Worm (Caenorhabditis elegans) whole organism, L1 larva: Measurements from ENCODE around the gene srx-8.

Experiments
- C16A3.4 ChIP-seq: fragments of 150-350 bp; optimal IDR thresholded peaks from 2 replicates; lab custom pipeline; 2014; ENCODE audit warnings: missing biosample characterization, missing genetic modification characterization
- C34B4.2 ChIP-seq: sonication (generic microtip); optimal IDR thresholded peaks from 2 replicates; lab custom pipeline; 2017; ENCODE audit warnings: mild to moderate bottlenecking, missing genetic modification characterization, missing compliant biosample characterization
- aha-1 ChIP-seq: fragments of 150-350 bp; optimal IDR thresholded peaks from 2 replicates; lab custom pipeline; 2014; ENCODE audit warnings: missing biosample characterization, missing genetic modification characterization
- alr-1 ChIP-seq: fragments of 200-800 bp; sonication (Bioruptor generic); optimal IDR thresholded peaks from 2 replicates; lab custom pipeline; 2018; ENCODE audit warnings: borderline replicate concordance, mild to moderate bottlenecking, missing genetic modification characterization, missing compliant biosample characterization
- blmp-1 ChIP-seq: fragments of 150-350 bp; optimal IDR thresholded peaks from 2 replicates; lab custom pipeline; 2014; ENCODE audit warnings: missing biosample characterization, missing genetic modification characterization
- ceh-88 ChIP-seq: fragments of 200-800 bp; sonication (Bioruptor generic); IDR thresholded peaks from 2 replicates; pipeline ENCODE4 v1.3.6; 2022; ENCODE audit warnings: missing genetic modification characterization, missing compliant biosample characterization
- ces-1 ChIP-seq: fragments of 150-350 bp; optimal IDR thresholded peaks from 2 replicates; lab custom pipeline; 2014; ENCODE audit warnings: missing biosample characterization, missing genetic modification reagents, missing genetic modification characterization
- dsc-1 ChIP-seq: sonication (generic microtip); optimal IDR thresholded peaks from 2 replicates; lab custom pipeline; 2016; ENCODE audit warnings: mild to moderate bottlenecking, missing genetic modification characterization, missing compliant biosample characterization
- efl-1 ChIP-seq, 4 experiments: fragments of 150-350 bp; optimal IDR thresholded peaks in 3 of 4; peaks in 1 of 4; 1 replicate in 1 of 4; 2 replicates in 3 of 4; lab custom pipeline; 2014; ENCODE audit warnings: missing biosample characterization in 2 of 4, missing genetic modification characterization in 2 of 4, missing genetic modification reagents in 2 of 4
- egl-13 ChIP-seq: sonication (generic microtip); optimal IDR thresholded peaks from 2 replicates; lab custom pipeline; 2016; ENCODE audit warnings: missing genotype, missing genetic modification reagents, missing genetic modification characterization, missing compliant biosample characterization
- egl-27 ChIP-seq, 2 experiments: fragments of 150-350 bp in 1 of 2; sonication (generic microtip); optimal IDR thresholded peaks; 3 replicates each; lab custom pipeline; 2017 to 2018; ENCODE audit warnings: missing biosample characterization in 2 of 2, missing genetic modification characterization in 2 of 2, missing genetic modification reagents in 2 of 2
- elt-3 ChIP-seq, 6 experiments: fragments of 150-350 bp in 1 of 6; sonication (generic microtip); optimal IDR thresholded peaks; 2 replicates each; lab custom pipeline; 2017 to 2018; ENCODE audit warnings: missing biosample characterization in 6 of 6, missing genetic modification characterization in 6 of 6, inconsistent platforms in 1 of 6
- ets-5 ChIP-seq: fragments of 200-800 bp; sonication (Bioruptor generic); IDR thresholded peaks from 2 replicates; pipeline ENCODE4 v1.3.6; 2022; ENCODE audit warnings: missing genetic modification characterization, missing compliant biosample characterization
- fkh-8 ChIP-seq: sonication (generic microtip); optimal IDR thresholded peaks from 2 replicates; lab custom pipeline; 2016; ENCODE audit warnings: mild to moderate bottlenecking, missing genetic modification characterization, missing compliant biosample characterization
- fos-1 ChIP-seq: fragments of 150-350 bp; optimal IDR thresholded peaks from 2 replicates; lab custom pipeline; 2014; ENCODE audit warnings: missing biosample characterization, missing genetic modification characterization
- hpl-2 ChIP-seq: fragments of 150-350 bp; optimal IDR thresholded peaks from 2 replicates; lab custom pipeline; 2014; ENCODE audit warnings: missing biosample characterization, missing genetic modification reagents, missing genetic modification characterization
- isw-1 ChIP-seq: fragments of 200-800 bp; sonication (Bioruptor generic); IDR thresholded peaks from 2 replicates; pipeline ENCODE4 v1.3.6; 2022; ENCODE audit warnings: missing genetic modification characterization, missing compliant biosample characterization
- lin-15B ChIP-seq: fragments of 150-350 bp; sonication (generic microtip); optimal IDR thresholded peaks from 3 replicates; lab custom pipeline; 2014; ENCODE audit warnings: missing biosample characterization, missing genetic modification characterization
- lin-35 ChIP-seq, 2 experiments: fragments of 150-350 bp; optimal IDR thresholded peaks; 2 replicates each; lab custom pipeline; 2014; ENCODE audit warnings: missing biosample characterization in 2 of 2, missing genetic modification characterization in 2 of 2, missing genetic modification reagents in 2 of 2
- lir-3 ChIP-seq: sonication (generic microtip); optimal IDR thresholded peaks from 2 replicates; lab custom pipeline; 2016; ENCODE audit warnings: mild to moderate bottlenecking, missing genetic modification characterization, moderate library complexity, missing compliant biosample characterization; ENCODE audit not compliant: poor library complexity
- mab-9 ChIP-seq: fragments of 200-800 bp; sonication (Bioruptor generic); IDR thresholded peaks from 2 replicates; pipeline ENCODE4 v1.3.6; 2022; ENCODE audit warnings: missing genetic modification reagents, missing genetic modification characterization, missing compliant biosample characterization
- mdl-1 ChIP-seq, 2 experiments: fragments of 150-350 bp; optimal IDR thresholded peaks; 2 replicates each; lab custom pipeline; 2014 to 2017; ENCODE audit warnings: missing biosample characterization in 2 of 2, missing genetic modification characterization in 2 of 2, inconsistent platforms in 1 of 2
- nhr-12 ChIP-seq: sonication (generic microtip); optimal IDR thresholded peaks from 2 replicates; lab custom pipeline; 2017; ENCODE audit warnings: missing biosample characterization, missing genetic modification characterization
- nhr-19 ChIP-seq: fragments of 200-800 bp; sonication (Bioruptor generic); conservative IDR thresholded peaks from 2 replicates; pipeline ENCODE4 v1.3.6; 2022; ENCODE audit warnings: missing genetic modification characterization, missing compliant biosample characterization
- nhr-20 ChIP-seq: sonication (generic microtip); optimal IDR thresholded peaks from 2 replicates; lab custom pipeline; 2016; ENCODE audit warnings: mild to moderate bottlenecking, missing genetic modification characterization, missing compliant biosample characterization
- nhr-47 ChIP-seq: sonication (generic microtip); optimal IDR thresholded peaks from 2 replicates; lab custom pipeline; 2016; ENCODE audit warnings: mild to moderate bottlenecking, missing genetic modification characterization, moderate library complexity, missing compliant biosample characterization
- nhr-71 ChIP-seq: sonication (generic microtip); optimal IDR thresholded peaks from 2 replicates; lab custom pipeline; 2016; ENCODE audit warnings: mild to moderate bottlenecking, missing genetic modification characterization, moderate library complexity, missing compliant biosample characterization
- nhr-76 ChIP-seq: sonication (generic microtip); optimal IDR thresholded peaks from 2 replicates; lab custom pipeline; 2017; ENCODE audit warnings: missing biosample characterization, missing genetic modification characterization
- nhr-77 ChIP-seq: fragments of 150-350 bp; optimal IDR thresholded peaks from 2 replicates; lab custom pipeline; 2014; ENCODE audit warnings: missing biosample characterization, missing genetic modification characterization
- nhr-85 ChIP-seq: sonication (generic microtip); peaks from one replicate; lab custom pipeline; 2016; ENCODE audit warnings: missing genetic modification characterization, inconsistent platforms, missing compliant biosample characterization
- pax-3 ChIP-seq: fragments of 200-800 bp; sonication (Bioruptor generic); optimal IDR thresholded peaks from 2 replicates; lab custom pipeline; 2018; ENCODE audit warnings: mild to moderate bottlenecking, missing genetic modification characterization, moderate library complexity, missing compliant biosample characterization
- rnt-1 ChIP-seq: sonication (generic microtip); optimal IDR thresholded peaks from 2 replicates; lab custom pipeline; 2016; ENCODE audit warnings: mild to moderate bottlenecking, missing genetic modification characterization, moderate library complexity, missing compliant biosample characterization
- skn-1 ChIP-seq: fragments of 150-350 bp; optimal IDR thresholded peaks from 2 replicates; lab custom pipeline; 2014; ENCODE audit warnings: missing biosample characterization, missing genetic modification characterization
- snpc-4 ChIP-seq: fragments of 150-350 bp; optimal IDR thresholded peaks from 2 replicates; lab custom pipeline; 2014; ENCODE audit warnings: missing biosample characterization, missing genetic modification characterization
- sup-37 ChIP-seq: fragments of 200-800 bp; sonication (Bioruptor generic); optimal IDR thresholded peaks from 2 replicates; lab custom pipeline; 2018; ENCODE audit warnings: mild to moderate bottlenecking, missing genetic modification characterization, missing compliant biosample characterization
- tlp-1 ChIP-seq: fragments of 150-350 bp; optimal IDR thresholded peaks from 2 replicates; lab custom pipeline; 2014; ENCODE audit warnings: missing biosample characterization, missing genetic modification characterization
- unc-30 ChIP-seq: sonication (generic microtip); optimal IDR thresholded peaks from 2 replicates; lab custom pipeline; 2017; ENCODE audit warnings: missing biosample characterization, missing genetic modification characterization
- unc-62 ChIP-seq: fragments of 150-350 bp; optimal IDR thresholded peaks from 2 replicates; lab custom pipeline; 2014; ENCODE audit warnings: missing biosample characterization, missing genetic modification reagents, missing genetic modification characterization
- unc-86 ChIP-seq: sonication (generic microtip); optimal IDR thresholded peaks from 2 replicates; lab custom pipeline; 2016; ENCODE audit warnings: missing genetic modification characterization, missing compliant biosample characterization
- xbp-1 ChIP-seq: sonication (generic microtip); optimal IDR thresholded peaks from 2 replicates; lab custom pipeline; 2016; ENCODE audit warnings: missing genetic modification characterization, missing compliant biosample characterization
- zag-1 ChIP-seq: fragments of 150-350 bp; optimal IDR thresholded peaks from 2 replicates; lab custom pipeline; 2014; ENCODE audit warnings: missing biosample characterization, missing genetic modification characterization
- zip-4 ChIP-seq: fragments of 200-800 bp; sonication (Bioruptor generic); optimal IDR thresholded peaks from 2 replicates; lab custom pipeline; 2018; ENCODE audit warnings: mild to moderate bottlenecking, missing genetic modification characterization, moderate library complexity, missing compliant biosample characterization
- ztf-4 ChIP-seq: fragments of 150-350 bp; optimal IDR thresholded peaks from 2 replicates; lab custom pipeline; 2014; ENCODE audit warnings: missing biosample characterization, missing genetic modification characterization

The srx-8 gene

ce11 chrV:543169-543568, 12.8 kb downstream of the srx-8 start, which contains the start of gene C14C6.3:
TSS of gene C14C6.3 (plus strand) at chrV:543469.
- TF ChIP-seq unc-62 (GFP tag; lab: Kevin White, UChicago) = no peak
- no peak for TF ChIP-seq elt-3 (tag; optimal IDR thresholded peaks at IDR 0.05; lab: Kevin White, UChicago)
- no peak for TF ChIP-seq ztf-4 (tag; lab: Kevin White, UChicago)
- no peak for TF ChIP-seq rnt-1 (tag; lab: Kevin White, UChicago)
- no peak for TF ChIP-seq nhr-47
- no peak for TF ChIP-seq sup-37
- TF ChIP-seq lin-15B (tag; lab: Kevin White, UChicago) = no peak
- no peak for TF ChIP-seq nhr-76 (tag; lab: Kevin White, UChicago)
- TF ChIP-seq ces-1 = no peak
- no peak for TF ChIP-seq egl-27 (tag; optimal IDR thresholded peaks at IDR 0.05; lab: Kevin White, UChicago)
- no peak for TF ChIP-seq nhr-12 (tag; lab: Kevin White, UChicago)
- TF ChIP-seq nhr-20 (tag; lab: Kevin White, UChicago) = no peak
- TF ChIP-seq alr-1 (tag; lab: Kevin White, UChicago) = no peak
- no peak for TF ChIP-seq aha-1
- TF ChIP-seq xbp-1 (tag; lab: Kevin White, UChicago) = no peak
- TF ChIP-seq zag-1 (tag; lab: Kevin White, UChicago) = no peak
- TF ChIP-seq nhr-19 (GFP tag; lab: Robert Waterston, UW) = no peak

- no peak for TF ChIP-seq C16A3.4 (tag; lab: Kevin White, UChicago)
- TF ChIP-seq nhr-85 (tag; lab: Kevin White, UChicago) = peak; percentile 65
- TF ChIP-seq, all 84 proteins: peak for 1
Measured at ce11 chrV:541470-541869, 14.5 kb downstream of the srx-8 start.

- TF ChIP-seq nhr-85 (tag; lab: Kevin White, UChicago) (peak; percentile 20), efl-1 (optimal IDR thresholded peaks at IDR 0.05; lab: Kevin White, UChicago) (no peak), efl-1 (GFP tag; optimal IDR thresholded peaks at IDR 0.05 in 1 of 2; lab: Kevin White, UChicago) (no peak)
Measured at ce11 chrV:539040-539510, 16.9 kb downstream of the srx-8 start, which contains the start of gene nhr-155. TSS of gene nhr-155 (plus strand) at chrV:539460.

- no peak for TF ChIP-seq snpc-4 (tag; lab: Kevin White, UChicago)
- no peak for TF ChIP-seq ets-5 (GFP tag; lab: Robert Waterston, UW)
- TF ChIP-seq tlp-1 = no peak
- TF ChIP-seq mdl-1 (tag; optimal IDR thresholded peaks at IDR 0.05; lab: Kevin White, UChicago) = no peak
- TF ChIP-seq skn-1 (tag; lab: Kevin White, UChicago) = no peak
- no peak for TF ChIP-seq ztf-4 (tag; lab: Kevin White, UChicago)
- no peak for TF ChIP-seq egl-27 (tag; optimal IDR thresholded peaks at IDR 0.05; lab: Kevin White, UChicago)
- TF ChIP-seq zip-4 = no peak
- TF ChIP-seq nhr-85 (tag; lab: Kevin White, UChicago) = no peak
- no peak for TF ChIP-seq pax-3 (tag; lab: Kevin White, UChicago)
Measured at ce11 chrV:536571-536970, 19.4 kb downstream of the srx-8 start, which contains the start of gene C14C6.5. TSS of gene C14C6.5 (plus strand) at chrV:536628.

ce11 chrV:534176-534575, 21.8 kb downstream of the srx-8 start, which contains the start of gene nhr-132:
TSS of gene nhr-132 (plus strand) at chrV:534446.
- no peak for TF ChIP-seq snpc-4 (tag; lab: Kevin White, UChicago)
- TF ChIP-seq zip-4 = no peak
- no peak for TF ChIP-seq ceh-88 (GFP tag; lab: Robert Waterston, UW)
- TF ChIP-seq nhr-77 = peak; percentile 28
- peak in 1 of 2 experiments; percentile 44 for TF ChIP-seq lin-35 (GFP tag; optimal IDR thresholded peaks at IDR 0.05; lab: Kevin White, UChicago)
- TF ChIP-seq blmp-1 (tag; lab: Kevin White, UChicago) = peak; percentile 43
- no peak for TF ChIP-seq fkh-8 (tag; lab: Kevin White, UChicago)
- TF ChIP-seq elt-3 (tag; optimal IDR thresholded peaks at IDR 0.05; lab: Kevin White, UChicago) = peak in 2 of 6 experiments; percentile 25 to 44
- no peak for TF ChIP-seq unc-30
- no peak for TF ChIP-seq unc-62 (GFP tag; lab: Kevin White, UChicago)
- TF ChIP-seq fos-1 = no peak
- no peak for TF ChIP-seq sup-37
- TF ChIP-seq hpl-2 (GFP tag; lab: Kevin White, UChicago) = no peak
- no peak for TF ChIP-seq nhr-19 (GFP tag; lab: Robert Waterston, UW)
- peak; percentile 56 for TF ChIP-seq nhr-20 (tag; lab: Kevin White, UChicago)
- no peak for TF ChIP-seq mab-9 (GFP tag; lab: Robert Waterston, UW)
- TF ChIP-seq egl-13 (tag; lab: Kevin White, UChicago) = no peak
- no peak for TF ChIP-seq isw-1 (GFP tag; lab: Robert Waterston, UW)
- TF ChIP-seq zag-1 (tag; lab: Kevin White, UChicago) = no peak
- peak in 1 of 2 experiments; percentile 19 for TF ChIP-seq mdl-1 (tag; optimal IDR thresholded peaks at IDR 0.05; lab: Kevin White, UChicago)
- TF ChIP-seq unc-86 (tag; lab: Kevin White, UChicago) = no peak
- TF ChIP-seq nhr-71 (tag; lab: Kevin White, UChicago) = no peak
- no peak for TF ChIP-seq dsc-1 (tag; lab: Kevin White, UChicago)
- peak; percentile 77 for TF ChIP-seq nhr-85 (tag; lab: Kevin White, UChicago)
- no peak for TF ChIP-seq lir-3
- no peak for TF ChIP-seq C34B4.2 (tag; lab: Kevin White, UChicago)
